Fruit fly (Drosophila melanogaster) whole organism, embryonic: Measurements from ENCODE around the gene Pax.
A peak's percentile ranks its signal among the peaks of the same experiment; 100 is the strongest.

Source experiments
- Awh ChIP-seq: fragments of 200-800 bp; sonication (Bioruptor generic); IDR thresholded peaks from 2 replicates; pipeline ENCODE4, ENCODE4 v1.3.6; 2022; ENCODE audit warnings: missing biosample characterization, missing genetic modification characterization
- CG10147 ChIP-seq: fragments of 200-800 bp; sonication (Bioruptor generic); optimal IDR thresholded peaks from 2 replicates; lab custom pipeline; 2019; ENCODE audit warnings: missing biosample characterization, mild to moderate bottlenecking, missing genetic modification characterization, moderate library complexity
- CG10267 ChIP-seq: fragments of 200-800 bp; sonication (Bioruptor generic); optimal IDR thresholded peaks from 2 replicates; lab custom pipeline; 2018; ENCODE audit warnings: missing biosample characterization, mild to moderate bottlenecking, missing genetic modification characterization, moderate library complexity
- CG11560 ChIP-seq: fragments of 200-800 bp; sonication (Bioruptor generic); IDR thresholded peaks from 3 replicates; pipeline ENCODE4 v1.3.6; 2022; ENCODE audit warnings: missing biosample characterization, missing genetic modification characterization
- CG12071 ChIP-seq: fragments of 200-800 bp; sonication (Bioruptor generic); optimal IDR thresholded peaks from 3 replicates; lab custom pipeline; 2018; ENCODE audit warnings: missing biosample characterization, mild to moderate bottlenecking, missing genetic modification characterization
- CG13287 ChIP-seq: fragments of 200-800 bp; sonication (Bioruptor generic); IDR thresholded peaks from 2 replicates; pipeline ENCODE4 v1.3.6; 2022; ENCODE audit warnings: missing biosample characterization, missing genetic modification characterization; ENCODE audit not compliant: partially characterized antibody
- CG14050 ChIP-seq: fragments of 200-800 bp; sonication (Bioruptor generic); IDR thresholded peaks from 3 replicates; pipeline ENCODE4 v1.3.6; 2022; ENCODE audit warnings: missing biosample characterization, missing genetic modification characterization
- CG15601 ChIP-seq: fragments of 200-800 bp; sonication (Bioruptor generic); optimal IDR thresholded peaks from 3 replicates; lab custom pipeline; 2019; ENCODE audit warnings: missing biosample characterization, mild to moderate bottlenecking, missing genetic modification characterization, moderate library complexity
- CG15696 ChIP-seq: fragments of 200-800 bp; sonication (Bioruptor generic); optimal IDR thresholded peaks from 2 replicates; lab custom pipeline; 2019; ENCODE audit warnings: missing biosample characterization, mild to moderate bottlenecking, missing genetic modification characterization, moderate library complexity
- CG17186 ChIP-seq: fragments of 200-800 bp; sonication (Bioruptor generic); optimal IDR thresholded peaks from 3 replicates; lab custom pipeline; 2017; ENCODE audit warnings: missing biosample characterization, missing genetic modification reagents, missing genetic modification characterization
- CG17361 ChIP-seq: fragments of 200-800 bp; sonication (Bioruptor generic); IDR thresholded peaks from 3 replicates; pipeline ENCODE4 v1.3.6; 2022; ENCODE audit warnings: missing biosample characterization, missing genetic modification characterization
- CG1832 ChIP-seq: fragments of 200-800 bp; sonication (Bioruptor generic); optimal IDR thresholded peaks from 2 replicates; lab custom pipeline; 2017; ENCODE audit warnings: missing biosample characterization, mild to moderate bottlenecking, missing genetic modification characterization, inconsistent platforms
- CG2129 ChIP-seq: fragments of 200-800 bp; sonication (Bioruptor generic); IDR thresholded peaks from 2 replicates; pipeline ENCODE4 v1.3.6; 2022; ENCODE audit warnings: missing biosample characterization, missing genetic modification characterization; ENCODE audit not compliant: partially characterized antibody
- CG2875 ChIP-seq: fragments of 200-800 bp; sonication (Bioruptor generic); optimal IDR thresholded peaks from 2 replicates; lab custom pipeline; 2017; ENCODE audit warnings: missing biosample characterization, mild to moderate bottlenecking, missing genetic modification characterization, missing genetic modification reagents
- CG30020 ChIP-seq: fragments of 200-800 bp; optimal IDR thresholded peaks from 2 replicates; lab custom pipeline; 2019; ENCODE audit warnings: missing biosample characterization, mild to moderate bottlenecking, missing genetic modification characterization, moderate library complexity
- CG31388 ChIP-seq: fragments of 200-800 bp; sonication (Bioruptor generic); optimal IDR thresholded peaks from 2 replicates; lab custom pipeline; 2016; ENCODE audit warnings: missing biosample characterization, missing genetic modification characterization
- CG42726 ChIP-seq: fragments of 200-800 bp; sonication (Bioruptor generic); IDR thresholded peaks from 2 replicates; pipeline ENCODE4 v1.3.6; 2022; ENCODE audit warnings: missing biosample characterization, missing genetic modification characterization; ENCODE audit not compliant: partially characterized antibody
- CG4730 ChIP-seq: fragments of 200-800 bp; sonication (Bioruptor generic); IDR thresholded peaks from 2 replicates; pipeline ENCODE4 v1.3.6; 2022; ENCODE audit warnings: missing biosample characterization, missing genetic modification characterization
- CG5245 ChIP-seq: fragments of 200-800 bp; sonication (Bioruptor generic); optimal IDR thresholded peaks from 3 replicates; lab custom pipeline; 2016; ENCODE audit warnings: missing biosample characterization, missing genetic modification characterization
- CG7357 ChIP-seq: fragments of 200-800 bp; sonication (Bioruptor generic); IDR thresholded peaks from 3 replicates; pipeline ENCODE4 v1.3.6; 2022; ENCODE audit warnings: missing biosample characterization, missing genetic modification characterization
- CG8478 ChIP-seq: fragments of >200 bp; optimal IDR thresholded peaks from 2 replicates; lab custom pipeline; 2018
- CG9797 ChIP-seq: fragments of 200-800 bp; sonication (Bioruptor generic); optimal IDR thresholded peaks from 3 replicates; lab custom pipeline; 2018; ENCODE audit warnings: missing biosample characterization, mild to moderate bottlenecking, missing genetic modification characterization
- Chrac-16 ChIP-seq: fragments of 200-800 bp; sonication (Bioruptor generic); optimal IDR thresholded peaks from 3 replicates; lab custom pipeline; 2016; ENCODE audit warnings: missing biosample characterization, missing genetic modification characterization
- CrebB ChIP-seq: fragments of 200-800 bp; sonication (Bioruptor generic); optimal IDR thresholded peaks from 3 replicates; lab custom pipeline; 2018; ENCODE audit warnings: missing biosample characterization, mild to moderate bottlenecking, missing genetic modification characterization
- D19B ChIP-seq: fragments of 200-800 bp; sonication (Bioruptor generic); optimal IDR thresholded peaks from 2 replicates; lab custom pipeline; 2017; ENCODE audit warnings: missing biosample characterization, mild to moderate bottlenecking, missing genetic modification characterization
- E2f2 ChIP-seq: fragments of 200-800 bp; sonication (Bioruptor generic); IDR thresholded peaks from 2 replicates; pipeline ENCODE4 v1.3.6; 2022; ENCODE audit warnings: missing biosample characterization, missing genetic modification characterization
- Gsc ChIP-seq: fragments of 200-800 bp; sonication (Bioruptor generic); IDR thresholded peaks from 2 replicates; pipeline ENCODE4 v1.3.6; 2022; ENCODE audit warnings: missing biosample characterization, missing genetic modification characterization
- Hr51 ChIP-seq, 2 experiments: fragments of 200-800 bp; sonication (Bioruptor generic); optimal IDR thresholded peaks; 2 replicates in 1 of 2; 3 replicates in 1 of 2; lab custom pipeline; 2016 to 2018; ENCODE audit warnings: missing biosample characterization in 2 of 2, missing genetic modification characterization in 2 of 2, mild to moderate bottlenecking in 1 of 2, moderate library complexity in 1 of 2
- Lhr ChIP-seq: fragments of 200-800 bp; sonication (Bioruptor generic); optimal IDR thresholded peaks from 3 replicates; lab custom pipeline; 2017; ENCODE audit warnings: mild to moderate bottlenecking, missing biosample characterization, missing genetic modification reagents, missing genetic modification characterization
- Lpt ChIP-seq: fragments of >200 bp; optimal IDR thresholded peaks from 2 replicates; lab custom pipeline; 2018; ENCODE audit warnings: missing biosample characterization, missing genetic modification characterization
- Nf-YA ChIP-seq: fragments of 200-800 bp; sonication (Bioruptor generic); IDR thresholded peaks from 2 replicates; pipeline ENCODE4 v1.3.6; 2022; ENCODE audit warnings: missing biosample characterization, missing genetic modification characterization
- Sry-δ ChIP-seq: fragments of 200-800 bp; sonication (Bioruptor generic); optimal IDR thresholded peaks from 2 replicates; lab custom pipeline; 2016; ENCODE audit warnings: missing biosample characterization, missing genetic modification characterization
- Taf1 ChIP-seq: fragments of 200-800 bp; sonication (Bioruptor generic); IDR thresholded peaks from 2 replicates; pipeline ENCODE4 v1.3.6; 2022; ENCODE audit warnings: missing biosample characterization, missing genetic modification characterization
- al ChIP-seq: fragments of 200-800 bp; sonication (Bioruptor generic); IDR thresholded peaks from 2 replicates; pipeline ENCODE4 v1.3.6; 2022; ENCODE audit warnings: missing biosample characterization, missing genetic modification characterization
- br ChIP-seq: fragments of >200 bp; optimal IDR thresholded peaks from 2 replicates; lab custom pipeline; 2017
- bsh ChIP-seq, 2 experiments: fragments of 200-800 bp; sonication (Bioruptor generic); optimal IDR thresholded peaks; 2 replicates each; lab custom pipeline; 2017 to 2018; ENCODE audit warnings: mild to moderate bottlenecking in 2 of 2, missing biosample characterization in 2 of 2, missing genetic modification characterization in 2 of 2, moderate library complexity in 1 of 2
- chn ChIP-seq: fragments of 200-800 bp; sonication (Bioruptor generic); optimal IDR thresholded peaks from 2 replicates; lab custom pipeline; 2016; ENCODE audit warnings: missing biosample characterization, missing genetic modification characterization
- crol ChIP-seq: fragments of 200-800 bp; sonication (Bioruptor generic); IDR thresholded peaks from 2 replicates; pipeline ENCODE4 v1.3.6; 2022; ENCODE audit warnings: missing biosample characterization, missing genetic modification characterization
- dati ChIP-seq: fragments of 200-800 bp; sonication (Bioruptor generic); IDR thresholded peaks from 2 replicates; pipeline ENCODE4 v1.3.6; 2022; ENCODE audit warnings: missing biosample characterization, missing genetic modification characterization
- dimm ChIP-seq: fragments of 200-800 bp; sonication (Bioruptor generic); IDR thresholded peaks from 2 replicates; pipeline ENCODE4 v1.3.6; 2022; ENCODE audit warnings: missing biosample characterization, missing genetic modification characterization
- dmrt11E ChIP-seq: fragments of 200-800 bp; sonication (Bioruptor generic); optimal IDR thresholded peaks from 3 replicates; lab custom pipeline; 2018; ENCODE audit warnings: missing biosample characterization, mild to moderate bottlenecking, missing genetic modification characterization, moderate library complexity
- ems ChIP-seq: fragments of 200-800 bp; sonication (Bioruptor generic); optimal IDR thresholded peaks from 3 replicates; lab custom pipeline; 2016; ENCODE audit warnings: missing biosample characterization, missing genetic modification characterization
- fd3F ChIP-seq: fragments of 200-800 bp; sonication (Bioruptor generic); optimal IDR thresholded peaks from 2 replicates; lab custom pipeline; 2018; ENCODE audit warnings: missing biosample characterization, mild to moderate bottlenecking, missing genetic modification characterization, moderate library complexity
- gro ChIP-seq: fragments of 200-800 bp; sonication (Bioruptor generic); optimal IDR thresholded peaks from 2 replicates; lab custom pipeline; 2016; ENCODE audit warnings: missing biosample characterization, missing genetic modification characterization
- hbn ChIP-seq: fragments of 200-800 bp; sonication (Bioruptor generic); IDR thresholded peaks from 2 replicates; pipeline ENCODE4 v1.3.6; 2022; ENCODE audit warnings: missing biosample characterization, missing genetic modification characterization; ENCODE audit not compliant: partially characterized antibody
- repo ChIP-seq: fragments of 200-800 bp; sonication (Bioruptor generic); optimal IDR thresholded peaks from 2 replicates; lab custom pipeline; 2016; ENCODE audit warnings: missing biosample characterization, missing genetic modification characterization
- sim ChIP-seq: fragments of 200-800 bp; sonication (Bioruptor generic); IDR thresholded peaks from 2 replicates; pipeline ENCODE4 v1.3.6; 2022; ENCODE audit warnings: missing biosample characterization, missing genetic modification characterization
- zen2 ChIP-seq: fragments of 200-800 bp; sonication (Bioruptor generic); IDR thresholded peaks from 3 replicates; pipeline ENCODE4 v1.3.6; 2022; ENCODE audit warnings: missing biosample characterization, missing genetic modification characterization; ENCODE audit not compliant: partially characterized antibody
- zfh1 ChIP-seq: fragments of 200-800 bp; sonication (Bioruptor generic); IDR thresholded peaks from 3 replicates; pipeline ENCODE4 v1.3.6; 2022; ENCODE audit warnings: missing biosample characterization, missing genetic modification characterization

Gene Pax

dm6 chr2L:19416602-19417497 lies 9.5 kb downstream of the Pax start, which contains the start of gene Lectin-galC1 (continued):
- TF ChIP-seq CG2129 (GFP tag; lab: Robert Waterston, UW) (no peak), CG31388 (peak; percentile 85), CG17186 (peak; percentile 76), hbn (GFP tag; lab: Robert Waterston, UW) (no peak), CG11560 (peak; percentile 65; the same call in 2 of the 3 replicates), dati (GFP tag; lab: Robert Waterston, UW) (peak; percentile 47), zen2 (GFP tag; lab: Robert Waterston, UW) (no peak), bsh (GFP tag; optimal IDR thresholded peaks at IDR 0.05; lab: Kevin White, UChicago) (peak in 1 of 2 experiments; percentile 93), CG8478 (no peak), CG10147 (GFP tag; lab: Kevin White, UChicago) (peak; percentile 80), dimm (GFP tag; lab: Robert Waterston, UW) (no peak), CG7357 (peak; percentile 59; the same call in 2 of the 3 replicates), CrebB (peak; percentile 58), Lpt (no peak), Gsc (GFP tag; lab: Robert Waterston, UW) (no peak), E2f2 (GFP tag; lab: Robert Waterston, UW) (peak; percentile 61), Lhr (GFP tag; lab: Kevin White, UChicago) (peak; percentile 78), sim (GFP tag; lab: Robert Waterston, UW) (peak; percentile 79), dmrt11E (tag; lab: Kevin White, UChicago) (peak; percentile 89), D19B (GFP tag; lab: Kevin White, UChicago) (no peak), Awh (GFP tag; lab: Robert Waterston, UW) (peak; percentile 92), Taf1 (GFP tag; lab: Robert Waterston, UW) (peak; percentile 30; the same call in 1 of the 2 replicates), CG14050 (GFP tag; lab: Robert Waterston, UW) (peak; percentile 77), CG15696 (tag; lab: Kevin White, UChicago) (peak; percentile 81), ems (peak; percentile 89), Chrac-16 (GFP tag; lab: Kevin White, UChicago) (peak; percentile 88), Hr51 (GFP tag; optimal IDR thresholded peaks at IDR 0.05; lab: Kevin White, UChicago) (peak; percentile 71 to 91), CG10267 (tag; lab: Kevin White, UChicago) (peak; percentile 80), CG15601 (tag; lab: Kevin White, UChicago) (peak; percentile 84), repo (GFP tag; lab: Kevin White, UChicago) (peak; percentile 81), CG12071 (GFP tag; lab: Kevin White, UChicago) (peak; percentile 89), crol (no peak; the same call in 1 of the 2 replicates), CG13287 (GFP tag; lab: Robert Waterston, UW) (no peak), gro (peak; percentile 41), CG1832 (GFP tag; lab: Kevin White, UChicago) (no peak), zfh1 (GFP tag; lab: Robert Waterston, UW) (peak; percentile 89), CG4730 (GFP tag; lab: Robert Waterston, UW) (peak; percentile 80), fd3F (GFP tag; lab: Kevin White, UChicago) (peak; percentile 76), Nf-YA (GFP tag; lab: Robert Waterston, UW) (peak; percentile 46), CG42726 (GFP tag; lab: Robert Waterston, UW) (no peak), CG9797 (no peak), al (GFP tag; lab: Robert Waterston, UW) (peak; percentile 46; the same call in 1 of the 2 replicates), br (lab: Kevin White, UChicago) (no peak), CG17361 (peak; percentile 84), CG2875 (GFP tag; lab: Kevin White, UChicago) (peak; percentile 86), CG30020 (peak; percentile 46), Sry-δ (GFP tag; lab: Kevin White, UChicago) (peak; percentile 60), chn (GFP tag; lab: Kevin White, UChicago) (peak; percentile 87), CG5245 (GFP tag; lab: Kevin White, UChicago) (peak; percentile 90)
